Fruit fly (Drosophila melanogaster) whole organism, prepupa: ENCODE data around the gene Nlg2.

Experiments used
- CG15336 ChIP-seq: fragments of 200-800 bp; sonication (Bioruptor generic); IDR thresholded peaks from 2 replicates; pipeline ENCODE4 v1.3.6; 2022; ENCODE audit warnings: missing biosample characterization, missing genetic modification characterization
- CG7368 ChIP-seq: fragments of 200-800 bp; sonication (Bioruptor generic); optimal IDR thresholded peaks from 3 replicates; lab custom pipeline; 2016; ENCODE audit warnings: missing biosample characterization, missing genetic modification characterization
- Eip93F ChIP-seq: fragments of 200-800 bp; sonication (Bioruptor generic); optimal IDR thresholded peaks from 2 replicates; lab custom pipeline; 2016; ENCODE audit warnings: missing biosample characterization, mild to moderate bottlenecking, missing genetic modification characterization
- spab ChIP-seq: fragments of 200-800 bp; sonication (Bioruptor generic); optimal IDR thresholded peaks from 2 replicates; lab custom pipeline; 2017; ENCODE audit warnings: missing biosample characterization, mild to moderate bottlenecking, missing genetic modification characterization, missing genetic modification reagents

dm6 chr2L:6916345-6916744, 41.6 kb downstream of the Nlg2 start, which contains the start of gene CG32829:
- no peak for TF ChIP-seq CG15336 (GFP tag; lab: Robert Waterston, UW)
- no peak for TF ChIP-seq Eip93F
- no peak for TF ChIP-seq CG7368 (GFP tag; lab: Kevin White, UChicago)
- no peak for TF ChIP-seq spab (GFP tag; lab: Kevin White, UChicago)
